Worm (Caenorhabditis elegans): ENCODE measurements around the gene C17H12.3.

Gene C17H12.3

ce11 chrIV:6822406-6822805 lies 27.0 kb upstream of the C17H12.3 start, which contains the start of gene C17H12.6:
TSS of gene C17H12.6 (minus strand) at chrIV:6822506.
- no peak for TF ChIP-seq mxl-2 (GFP tag; conservative IDR thresholded peaks at IDR 0.05)
- no peak for TF ChIP-seq mep-1 (tag; optimal IDR thresholded peaks at IDR 0.05)
- no peak for TF ChIP-seq unc-39 (tag; optimal IDR thresholded peaks at IDR 0.05)
- TF ChIP-seq vab-7 (GFP tag; IDR thresholded peaks at IDR 0.05) = no peak
- no peak for TF ChIP-seq lin-13 (GFP tag; optimal IDR thresholded peaks at IDR 0.05)
- TF ChIP-seq Y48G9A.11 (GFP tag; IDR thresholded peaks at IDR 0.05) = no peak
- no peak for TF ChIP-seq attf-4 (tag; optimal IDR thresholded peaks at IDR 0.05)
- TF ChIP-seq dmd-6 (GFP tag; IDR thresholded peaks at IDR 0.05) = no peak
- no peak for TF ChIP-seq lir-3 (tag; optimal IDR thresholded peaks at IDR 0.05)
- no peak for TF ChIP-seq Y5F2A.4 (GFP tag; optimal IDR thresholded peaks at IDR 0.05)

DNA sequence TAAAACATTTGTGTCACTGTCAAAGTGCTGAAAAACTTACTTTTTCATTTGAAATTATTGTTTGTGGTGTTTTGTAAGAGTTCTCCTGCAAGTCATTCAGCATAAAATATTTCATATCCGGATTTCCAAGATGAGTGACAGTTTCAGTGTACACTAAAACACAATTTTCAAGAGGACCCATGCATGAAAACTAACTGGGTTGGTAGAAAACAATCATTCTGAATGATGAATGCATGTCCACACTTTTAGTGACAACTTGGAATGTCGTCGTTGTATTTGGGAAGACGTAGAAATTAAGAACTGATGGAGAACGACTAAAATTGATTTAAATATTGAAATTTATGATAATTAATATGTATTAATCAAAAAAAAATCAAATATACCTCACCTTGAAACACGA lies 26.3 kb upstream of the C17H12.3 start:
- no peak for TF ChIP-seq nhr-10 (tag; optimal IDR thresholded peaks at IDR 0.05)
- no peak for TF ChIP-seq hif-1 (tag; optimal IDR thresholded peaks at IDR 0.05)
- peak in 1 of 2 experiments; percentile 98 for TF ChIP-seq unc-62 (GFP tag; optimal IDR thresholded peaks at IDR 0.05 in 1 of 2)
- no peak for TF ChIP-seq unc-62 (tag; optimal IDR thresholded peaks at IDR 0.05)

- TF ChIP-seq ztf-11 (tag; optimal IDR thresholded peaks at IDR 0.05) (no peak), nhr-77 (tag; optimal IDR thresholded peaks at IDR 0.05) (no peak), dpl-1 (GFP tag; optimal IDR thresholded peaks at IDR 0.05) (no peak), pqm-1 (tag; optimal IDR thresholded peaks at IDR 0.05) (peak; percentile 55), hmg-1.1 (GFP tag; IDR thresholded peaks at IDR 0.05) (no peak), mdl-1 (tag; optimal IDR thresholded peaks at IDR 0.05) (no peak), arid-1 (GFP tag; conservative IDR thresholded peaks at IDR 0.05) (no peak), daf-16 (GFP tag; optimal IDR thresholded peaks at IDR 0.05) (no peak), daf-16 (tag; optimal IDR thresholded peaks at IDR 0.05) (peak; percentile 84), php-3 (GFP tag; IDR thresholded peaks at IDR 0.05) (peak; percentile 54; the same call in 1 of the 2 replicates), mxl-3 (GFP tag; optimal IDR thresholded peaks at IDR 0.05) (no peak), daf-19 (GFP tag; conservative IDR thresholded peaks at IDR 0.05) (no peak), nhr-28 (tag; optimal IDR thresholded peaks at IDR 0.05) (peak; percentile 4), gei-8 (GFP tag; optimal IDR thresholded peaks at IDR 0.05) (no peak), dmd-6 (GFP tag; IDR thresholded peaks at IDR 0.05) (peak; percentile 64; the same call in 1 of the 2 replicates), dve-1 (tag; optimal IDR thresholded peaks at IDR 0.05; ENCODE audit: insufficient read depth) (peak; percentile 74), F26F4.8 (GFP tag; conservative IDR thresholded peaks at IDR 0.05) (no peak), jun-1 (tag; optimal IDR thresholded peaks at IDR 0.05) (no peak), ZK546.5 (tag; optimal IDR thresholded peaks at IDR 0.05) (no peak), Y5F2A.4 (GFP tag; optimal IDR thresholded peaks at IDR 0.05) (no peak)
These were observed 22.9 kb upstream of the C17H12.3 start, which contains the start of gene C17H12.8 for ce11 chrIV:6818369-6818768. TSS of gene C17H12.8 (plus strand) at chrIV:6818703.

DNA sequence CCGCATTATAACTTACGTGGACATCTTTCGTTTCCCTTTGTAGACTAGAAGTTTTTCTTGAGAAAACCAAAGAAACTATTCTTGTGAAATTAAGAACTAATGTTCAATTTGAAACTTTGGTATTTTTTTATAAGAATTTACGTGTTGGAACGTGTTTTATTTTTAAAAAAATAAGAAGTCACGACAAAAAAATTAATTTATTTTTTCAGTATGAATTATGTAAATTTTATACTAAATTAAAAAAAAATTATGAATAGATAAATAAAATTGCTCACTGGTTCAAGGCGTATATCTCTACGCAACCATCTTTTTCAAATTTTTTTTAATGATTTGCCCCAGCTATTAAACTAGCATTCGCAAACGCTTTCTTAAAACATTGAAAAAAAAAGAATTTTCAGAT lies 22.1 kb upstream of the C17H12.3 start, which contains the start of gene C17H12.5:
Gene C17H12.5 (minus strand): TSS at position 101 of the 400 bp plus-strand sequence.
- TF ChIP-seq F37D6.2 (tag; optimal IDR thresholded peaks at IDR 0.05) = no peak

DNA sequence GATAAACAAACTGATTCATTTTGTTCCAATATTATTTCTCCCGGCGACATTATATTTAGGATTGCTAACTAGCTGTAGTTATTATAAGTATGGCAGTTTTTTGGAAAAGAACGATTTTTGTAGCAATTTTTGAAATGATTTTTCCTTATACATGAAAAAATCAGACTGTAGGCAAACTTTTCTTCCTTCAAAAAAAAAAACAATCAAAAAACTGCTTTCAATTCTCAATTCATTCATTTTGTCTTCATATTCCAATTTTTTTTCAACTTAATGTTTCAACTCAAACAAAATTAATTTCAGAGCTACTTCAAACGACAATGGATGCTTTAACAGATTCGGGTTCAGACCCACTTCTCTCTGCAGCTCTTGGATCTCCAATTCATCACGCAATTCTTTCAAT lies 16.4 kb upstream of the C17H12.3 start, which contains the start of gene ceh-48:
Gene ceh-48 (plus strand): TSS at position 301 of the 400 bp plus-strand sequence.
- TF ChIP-seq duxl-1 (tag; optimal IDR thresholded peaks at IDR 0.05; ENCODE audit: poor library complexity) = no peak
- no peak for TF ChIP-seq R02D3.7 (tag; optimal IDR thresholded peaks at IDR 0.05)
- TF ChIP-seq ama-1 (optimal IDR thresholded peaks at IDR 0.05) = no peak
- no peak for TF ChIP-seq nhr-42 (GFP tag; IDR thresholded peaks at IDR 0.05)
- TF ChIP-seq F10B5.3 (tag; optimal IDR thresholded peaks at IDR 0.05) = no peak
- TF ChIP-seq mxl-2 (GFP tag; conservative IDR thresholded peaks at IDR 0.05) = no peak
- TF ChIP-seq Y48G9A.11 (GFP tag; IDR thresholded peaks at IDR 0.05) = no peak
- no peak for TF ChIP-seq nhr-6 (tag; optimal IDR thresholded peaks at IDR 0.05)
- TF ChIP-seq D1046.2 (GFP tag; IDR thresholded peaks at IDR 0.05) = no peak
- TF ChIP-seq nhr-28 (tag; optimal IDR thresholded peaks at IDR 0.05) = no peak
- no peak for TF ChIP-seq T26A8.4 (GFP tag; IDR thresholded peaks at IDR 0.05)
- TF ChIP-seq Y5F2A.4 (GFP tag; optimal IDR thresholded peaks at IDR 0.05) = no peak
- no peak for TF ChIP-seq daf-16 (GFP tag; optimal IDR thresholded peaks at IDR 0.05)
- no peak for TF ChIP-seq daf-16 (tag; optimal IDR thresholded peaks at IDR 0.05)
- no peak for TF ChIP-seq skn-1 (tag; optimal IDR thresholded peaks at IDR 0.05)
